Fruit fly (Drosophila melanogaster): ENCODE results near the gene CG13887.
A peak's percentile ranks its signal among the peaks of the same experiment; 100 is the strongest.

CG13887 gene

dm6 chr3L:791251-791991 lies 46.2 kb upstream of the CG13887 start (continued):
- TF ChIP-seq Opbp (GFP tag; IDR thresholded peaks at IDR 0.05; ENCODE audit: partially characterized antibody) (no peak), CG4730 (GFP tag; IDR thresholded peaks at IDR 0.05) (no peak), CG11093 (GFP tag; IDR thresholded peaks at IDR 0.05) (peak; percentile 57; the same call in 1 of the 3 replicates), CG13287 (GFP tag; IDR thresholded peaks at IDR 0.05; ENCODE audit: partially characterized antibody) (peak; percentile 59; the same call in 1 of the 2 replicates), B-H1 (GFP tag; IDR thresholded peaks at IDR 0.05) (peak; percentile 31; the same call in 1 of the 3 replicates), CG15696 (tag; optimal IDR thresholded peaks at IDR 0.05) (peak; percentile 35), Hand (GFP tag; optimal IDR thresholded peaks at IDR 0.05) (no peak), CG9876 (GFP tag; optimal IDR thresholded peaks at IDR 0.05) (no peak), H15 (GFP tag; IDR thresholded peaks at IDR 0.05) (0 out of 3 replicates have a peak, but pooled peaks have one; percentile 27), CG30431 (GFP tag; optimal IDR thresholded peaks at IDR 0.05) (peak; percentile 38), CkIIα-i1 (GFP tag; IDR thresholded peaks at IDR 0.05) (no peak), CG2202 (tag; optimal IDR thresholded peaks at IDR 0.05) (peak; percentile 42), CG11398 (GFP tag; optimal IDR thresholded peaks at IDR 0.05) (no peak), Sox102F (GFP tag; optimal IDR thresholded peaks at IDR 0.05) (peak; percentile 75), CG14050 (GFP tag; IDR thresholded peaks at IDR 0.05) (peak; percentile 46; the same call in 2 of the 3 replicates), CG10209 (GFP tag; optimal IDR thresholded peaks at IDR 0.05) (peak; percentile 64), CG15269 (tag; optimal IDR thresholded peaks at IDR 0.05) (peak; percentile 70), CG6854 (GFP tag; optimal IDR thresholded peaks at IDR 0.05) (no peak), CG3065 (GFP tag; optimal IDR thresholded peaks at IDR 0.05) (no peak), Nf-YA (GFP tag; IDR thresholded peaks at IDR 0.05) (peak; percentile 17; the same call in 1 of the 2 replicates), sc (optimal IDR thresholded peaks at IDR 0.05) (no peak), sc (GFP tag; optimal IDR thresholded peaks at IDR 0.05) (peak; percentile 44), Sry-β (GFP tag; optimal IDR thresholded peaks at IDR 0.05) (peak; percentile 15), CG18262 (tag; optimal IDR thresholded peaks at IDR 0.05) (peak; percentile 81), tgo (GFP tag; IDR thresholded peaks at IDR 0.05) (peak; percentile 56), Ada2b (GFP tag; IDR thresholded peaks at IDR 0.05) (peak; percentile 41), caup (GFP tag; optimal IDR thresholded peaks at IDR 0.05; ENCODE audit: severe bottlenecking) (no peak), sima (GFP tag; optimal IDR thresholded peaks at IDR 0.05) (no peak), Meics (GFP tag; optimal IDR thresholded peaks at IDR 0.05) (peak; percentile 6), nmo (GFP tag; optimal IDR thresholded peaks at IDR 0.05) (peak; percentile 13), CG1832 (GFP tag; optimal IDR thresholded peaks at IDR 0.05) (no peak), sug (tag; optimal IDR thresholded peaks at IDR 0.05) (peak; percentile 8), Lhr (GFP tag; optimal IDR thresholded peaks at IDR 0.05) (no peak), Usf (GFP tag; optimal IDR thresholded peaks at IDR 0.05) (no peak), Vsx1 (GFP tag; optimal IDR thresholded peaks at IDR 0.05) (peak; percentile 44), gfzf (GFP tag; optimal IDR thresholded peaks at IDR 0.05) (no peak), NC2β (GFP tag; optimal IDR thresholded peaks at IDR 0.05) (peak; percentile 41), nom (GFP tag; optimal IDR thresholded peaks at IDR 0.05) (no peak), CG9727 (GFP tag; optimal IDR thresholded peaks at IDR 0.05) (peak; percentile 63), HLH3B (GFP tag; IDR thresholded peaks at IDR 0.05) (peak; percentile 40; the same call in 1 of the 2 replicates), CG3163 (GFP tag; optimal IDR thresholded peaks at IDR 0.05) (no peak), gsb (GFP tag; IDR thresholded peaks at IDR 0.05) (no peak), dysf (GFP tag; IDR thresholded peaks at IDR 0.05) (peak; percentile 61; the same call in 2 of the 3 replicates), Trl (optimal IDR thresholded peaks at IDR 0.05) (no peak), Trl (GFP tag; optimal IDR thresholded peaks at IDR 0.05) (peak; percentile 29), CG2199 (GFP tag; IDR thresholded peaks at IDR 0.05) (peak; percentile 40; the same call in 1 of the 3 replicates), CG11723 (GFP tag; optimal IDR thresholded peaks at IDR 0.05) (peak; percentile 54), CG17912 (GFP tag; optimal IDR thresholded peaks at IDR 0.05) (no peak), Dip2 (GFP tag; IDR thresholded peaks at IDR 0.05) (no peak)
